Fruit fly (Drosophila melanogaster) whole organism: ENCODE results near the gene CG31661.

ENCODE experiments used
- CG8478 ChIP-seq: fragments of >200 bp; optimal IDR thresholded peaks from 2 replicates; lab custom pipeline; 2018; ENCODE audit warnings: inconsistent platforms
- Dll ChIP-seq: fragments of >200 bp; optimal IDR thresholded peaks from 2 replicates; lab custom pipeline; 2017
- EcR ChIP-seq, 2 experiments: fragments of >200 bp; optimal IDR thresholded peaks; 2 replicates each; lab custom pipeline; 2017; ENCODE audit warnings: missing biosample characterization in 2 of 2, missing genetic modification characterization in 2 of 2, missing genetic modification reagents in 2 of 2
- pan ChIP-seq: fragments of >200 bp; optimal IDR thresholded peaks from 2 replicates; lab custom pipeline; 2017
- psq ChIP-seq: fragments of >200 bp; optimal IDR thresholded peaks from 2 replicates; lab custom pipeline; 2017
- usp ChIP-seq: fragments of >200 bp; optimal IDR thresholded peaks from 2 replicates; lab custom pipeline; 2017; ENCODE audit warnings: missing biosample characterization, missing genetic modification characterization, mixed read lengths

The CG31661 gene

DNA sequence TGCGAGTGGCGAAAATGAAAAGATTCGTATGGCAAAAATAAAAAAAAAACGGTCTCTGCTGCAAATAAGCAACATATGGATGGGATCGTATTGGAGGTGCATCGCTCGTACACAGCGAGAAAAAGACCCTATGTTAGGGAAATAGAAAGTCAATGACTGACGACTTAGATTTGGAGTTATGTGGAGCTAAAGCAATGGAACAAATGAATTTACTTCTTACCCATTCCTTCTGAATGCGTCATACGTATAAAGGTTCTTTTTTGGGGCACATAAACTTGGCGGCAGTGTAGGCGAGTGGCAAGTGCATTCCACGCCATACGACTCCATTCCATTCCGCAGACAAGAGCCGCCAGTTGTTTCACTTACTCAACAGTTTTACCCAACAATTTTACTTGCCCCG, 26.3 kb upstream of the CG31661 start:
- TF ChIP-seq pan (lab: Kevin White, UChicago) (no peak), usp (GFP tag; lab: Kevin White, UChicago) (no peak), psq (lab: Kevin White, UChicago) (no peak), CG8478 (no peak), EcR (GFP tag; optimal IDR thresholded peaks at IDR 0.05; lab: Kevin White, UChicago) (no peak), Dll (no peak)

dm6 chr2L:1473427-1473826, 23.6 kb upstream of the CG31661 start:
- TF ChIP-seq pan (lab: Kevin White, UChicago) (peak; percentile 79), usp (GFP tag; lab: Kevin White, UChicago) (no peak), Dll (no peak)

DNA sequence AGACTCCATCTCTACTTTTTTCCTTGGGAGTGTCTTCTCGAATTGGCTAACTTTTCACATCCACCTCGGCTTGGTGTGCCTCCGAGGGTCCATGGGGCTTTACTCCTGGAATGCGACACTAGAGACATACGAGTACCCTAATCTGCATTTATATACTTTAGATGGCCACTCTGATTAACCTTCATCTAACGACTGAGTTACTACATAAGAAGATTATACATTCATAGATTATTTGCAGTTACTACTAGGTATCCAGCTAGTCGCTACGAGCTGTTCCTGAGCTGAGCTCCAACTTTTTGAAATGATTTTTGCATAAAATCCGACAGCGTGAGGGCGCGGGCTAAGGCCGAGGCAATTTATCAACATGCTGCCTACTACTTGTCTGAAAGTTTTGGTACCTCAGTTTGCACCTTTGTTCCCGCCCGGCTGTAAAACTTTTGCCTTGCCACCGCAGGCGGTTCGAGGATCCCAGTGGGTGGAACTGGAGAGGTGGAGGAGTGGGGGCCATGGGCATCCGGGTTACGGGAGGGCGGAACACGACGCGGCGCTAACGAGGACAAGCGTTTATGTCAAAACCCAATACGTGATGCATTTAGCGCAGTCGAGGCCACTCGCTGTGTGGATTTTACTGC, 20.1 kb upstream of the CG31661 start:
- TF ChIP-seq Dll = no peak
- TF ChIP-seq psq (lab: Kevin White, UChicago) = no peak
- no peak for TF ChIP-seq CG8478
- no peak for TF ChIP-seq usp (GFP tag; lab: Kevin White, UChicago)
- no peak for TF ChIP-seq pan (lab: Kevin White, UChicago)
- no peak for TF ChIP-seq EcR (GFP tag; optimal IDR thresholded peaks at IDR 0.05; lab: Kevin White, UChicago)

DNA sequence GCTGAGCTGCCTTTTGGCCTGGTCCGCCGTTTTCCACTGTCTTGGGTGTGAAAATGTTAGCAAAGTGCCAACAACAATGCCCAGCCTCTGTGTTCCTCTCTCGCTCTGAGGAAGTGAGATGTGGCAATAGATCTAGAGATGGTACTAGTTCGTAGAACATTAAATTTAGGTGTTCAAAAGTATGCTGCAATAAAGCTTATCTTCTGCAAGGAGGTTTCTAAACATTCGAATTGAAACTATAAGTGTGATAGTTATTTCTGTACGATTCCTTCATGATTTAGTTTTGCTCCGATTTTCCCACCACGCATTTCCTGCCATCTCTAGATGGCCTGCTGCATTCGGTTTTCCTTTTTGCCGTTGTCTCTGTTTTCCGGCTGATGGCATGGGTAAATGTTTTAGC, 18.6 kb upstream of the CG31661 start:
- TF ChIP-seq psq (lab: Kevin White, UChicago) = no peak
- no peak for TF ChIP-seq EcR (GFP tag; optimal IDR thresholded peaks at IDR 0.05; lab: Kevin White, UChicago)
- no peak for TF ChIP-seq usp (GFP tag; lab: Kevin White, UChicago)
- TF ChIP-seq Dll = no peak
- TF ChIP-seq CG8478 = no peak
- no peak for TF ChIP-seq pan (lab: Kevin White, UChicago)

DNA sequence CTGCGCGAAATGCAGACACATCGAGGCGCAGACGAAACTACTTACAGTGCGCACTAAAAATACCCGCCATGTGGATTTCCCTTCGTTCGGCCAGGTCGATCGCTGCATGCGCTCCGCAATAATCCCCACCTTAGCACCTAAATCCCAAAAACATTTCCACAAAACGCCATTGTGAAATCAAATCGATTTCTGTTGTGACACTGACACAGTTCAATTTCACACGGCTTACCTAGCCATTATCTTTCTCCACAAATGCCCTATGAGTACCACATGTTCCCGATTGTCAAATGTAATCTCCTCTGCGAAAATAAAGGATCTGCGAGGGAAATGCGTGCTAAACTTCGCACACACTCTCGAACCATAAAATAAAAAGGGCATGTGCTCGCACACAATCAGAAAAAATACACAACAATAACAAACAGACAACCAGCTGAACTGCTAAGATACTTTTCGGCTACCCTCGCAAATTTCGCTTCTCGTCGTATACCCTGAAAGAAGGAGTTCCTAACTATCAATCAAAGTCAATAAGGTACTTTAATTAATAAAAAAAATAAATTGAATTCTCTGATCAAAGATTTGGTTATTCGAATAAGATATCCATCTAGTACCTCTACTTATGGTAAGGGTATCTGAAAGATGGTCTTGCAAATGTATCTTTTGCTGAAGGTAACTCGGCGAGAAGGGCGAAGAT, 10.9 kb upstream of the CG31661 start:
- TF ChIP-seq CG8478 (no peak), EcR (GFP tag; optimal IDR thresholded peaks at IDR 0.05; lab: Kevin White, UChicago) (no peak), Dll (no peak), pan (lab: Kevin White, UChicago) (no peak), psq (lab: Kevin White, UChicago) (no peak), usp (GFP tag; lab: Kevin White, UChicago) (no peak)

DNA sequence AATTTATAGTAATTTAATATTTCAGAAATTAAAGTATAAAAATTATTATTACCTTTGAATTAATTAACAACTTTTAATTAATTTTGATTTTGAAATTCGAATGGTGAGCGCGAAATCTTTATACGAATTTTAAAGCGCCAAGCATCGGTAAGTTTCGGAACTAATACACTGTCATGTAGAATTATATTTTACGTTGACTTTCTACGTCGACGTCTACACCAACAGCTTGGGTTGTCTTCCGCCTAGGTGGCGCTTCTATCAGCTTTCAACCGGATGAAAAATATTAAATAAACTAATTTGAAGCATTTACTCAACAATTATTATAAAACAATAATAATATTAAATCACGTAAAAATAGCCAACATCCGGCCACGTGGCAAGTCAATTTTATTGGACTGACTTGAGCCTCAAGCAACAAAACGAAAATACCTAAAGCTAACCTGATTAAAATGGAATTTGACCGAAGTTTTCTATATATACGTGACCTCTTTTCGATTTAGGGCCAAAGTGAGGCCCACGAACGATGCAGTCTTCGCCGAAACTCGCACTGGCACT, 5.2 kb upstream of the CG31661 start, which contains the start of gene CG31928:
Gene CG31928 (plus strand): TSS at position 505 of the 555 bp plus-strand sequence.
- TF ChIP-seq pan (lab: Kevin White, UChicago) (no peak), Dll (no peak), usp (GFP tag; lab: Kevin White, UChicago) (no peak), psq (lab: Kevin White, UChicago) (no peak), EcR (GFP tag; optimal IDR thresholded peaks at IDR 0.05; lab: Kevin White, UChicago) (no peak), CG8478 (no peak)

DNA sequence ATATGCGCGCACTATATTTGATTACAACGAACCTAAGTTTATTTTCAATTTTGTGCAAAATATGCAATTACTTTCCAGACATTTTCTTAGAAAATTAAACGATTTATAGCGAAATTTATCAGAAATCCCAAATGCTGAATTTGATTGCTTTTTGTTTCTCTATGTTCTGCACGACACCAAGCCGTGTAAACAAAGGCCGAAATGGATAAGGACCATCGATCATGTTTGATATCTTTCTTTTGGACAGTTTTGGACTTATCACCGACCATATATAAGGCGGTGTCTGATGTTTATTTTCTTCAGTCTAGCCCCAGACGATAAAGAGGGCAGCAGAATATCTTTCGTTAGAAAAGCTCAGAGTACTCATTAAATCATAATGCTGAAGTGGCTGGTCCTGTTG, 3.3 kb upstream of the CG31661 start, which contains the start of gene CG33128:
Gene CG33128 (plus strand): TSS at position 301 of the 400 bp plus-strand sequence.
- TF ChIP-seq EcR (GFP tag; optimal IDR thresholded peaks at IDR 0.05; lab: Kevin White, UChicago) (no peak), Dll (no peak), psq (lab: Kevin White, UChicago) (no peak), pan (lab: Kevin White, UChicago) (no peak), CG8478 (no peak), usp (GFP tag; lab: Kevin White, UChicago) (no peak)

dm6 chr2L:1495160-1495559, 1.9 kb upstream of the CG31661 start, which contains the start of gene CG31926:
TSS of gene CG31926 (plus strand) at chr2L:1495460.
- no peak for TF ChIP-seq CG8478
- no peak for TF ChIP-seq EcR (GFP tag; optimal IDR thresholded peaks at IDR 0.05; lab: Kevin White, UChicago)

dm6 chr2L:1498966-1499554, 2.0 kb downstream of the CG31661 start:
- no peak for TF ChIP-seq psq (lab: Kevin White, UChicago)
- TF ChIP-seq Dll = no peak
- TF ChIP-seq pan (lab: Kevin White, UChicago) = no peak
- no peak for TF ChIP-seq EcR (GFP tag; optimal IDR thresholded peaks at IDR 0.05; lab: Kevin White, UChicago)
- no peak for TF ChIP-seq CG8478
- no peak for TF ChIP-seq usp (GFP tag; lab: Kevin White, UChicago)

DNA sequence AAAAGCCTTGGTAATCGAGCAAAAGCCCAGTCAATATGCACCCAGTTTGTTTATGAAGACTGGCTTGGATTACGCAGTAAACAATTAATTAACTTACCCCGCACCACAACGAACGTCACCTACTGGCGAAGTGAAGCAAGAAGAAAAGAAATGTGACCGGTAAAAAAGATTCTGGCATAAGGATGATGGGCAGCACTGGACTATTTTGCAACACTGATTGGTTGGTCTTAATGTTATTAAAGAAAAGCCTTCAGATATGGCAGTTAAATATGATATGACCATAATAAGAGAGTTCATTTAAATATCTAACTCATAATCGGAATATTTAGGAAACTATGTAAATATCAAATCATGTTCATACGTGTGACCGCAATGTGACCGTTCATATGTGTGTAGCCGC, 3.3 kb downstream of the CG31661 start, which contains the start of gene CG18131:
Gene CG18131 (minus strand): TSS at position 297 of the 400 bp plus-strand sequence.
- TF ChIP-seq pan (lab: Kevin White, UChicago) (no peak), usp (GFP tag; lab: Kevin White, UChicago) (no peak), Dll (no peak), psq (lab: Kevin White, UChicago) (no peak), CG8478 (no peak), EcR (GFP tag; optimal IDR thresholded peaks at IDR 0.05; lab: Kevin White, UChicago) (no peak)

dm6 chr2L:1502459-1503101, 5.5 kb downstream of the CG31661 start, which contains the start of gene CG7420:
TSS of gene CG7420 (minus strand) at chr2L:1502904.
- TF ChIP-seq CG8478 (no peak), psq (lab: Kevin White, UChicago) (no peak), usp (GFP tag; lab: Kevin White, UChicago) (no peak), EcR (GFP tag; optimal IDR thresholded peaks at IDR 0.05; lab: Kevin White, UChicago) (no peak), pan (lab: Kevin White, UChicago) (no peak), Dll (no peak)
